Fruit fly (Drosophila melanogaster) whole organism, wandering third instar larva: ENCODE results near the gene Cad99C.

ENCODE experiments used
- Abd-B ChIP-seq: fragments of >200 bp; optimal IDR thresholded peaks from 2 replicates; lab custom pipeline; 2017; ENCODE audit warnings: missing biosample characterization, missing genetic modification characterization
- Jra ChIP-seq: sonication (Bioruptor generic); optimal IDR thresholded peaks from 2 replicates; lab custom pipeline; 2016; ENCODE audit warnings: missing biosample characterization, missing genetic modification characterization
- Myc ChIP-seq: fragments of >200 bp; optimal IDR thresholded peaks from 2 replicates; lab custom pipeline; 2017
- br ChIP-seq: fragments of 200-800 bp; sonication (Bioruptor generic); optimal IDR thresholded peaks from 2 replicates; lab custom pipeline; 2016; ENCODE audit warnings: missing biosample characterization, missing genetic modification characterization
- dl ChIP-seq, 2 experiments: fragments of 175-275, 200-275 bp in 1 of 2; fragments of 200-275 bp in 1 of 2; sonication (Bioruptor generic); optimal IDR thresholded peaks; lab custom pipeline; 2018; ENCODE audit warnings: mild to moderate bottlenecking in 2 of 2, missing biosample characterization in 2 of 2, missing genetic modification characterization in 2 of 2, moderate library complexity in 2 of 2; ENCODE audit not compliant: partially characterized antibody in 2 of 2, insufficient read depth in 1 of 2
- pan ChIP-seq: fragments of >200 bp; optimal IDR thresholded peaks from 2 replicates; lab custom pipeline; 2017

dm6 chr3R:29867895-29868294 is 26.4 kb downstream of the Cad99C start:
- TF ChIP-seq pan (lab: Kevin White, UChicago): no peak
- no peak for TF ChIP-seq Abd-B (GFP tag; lab: Kevin White, UChicago)
- no peak for TF ChIP-seq br (GFP tag; lab: Kevin White, UChicago)
- TF ChIP-seq Jra (GFP tag; lab: Kevin White, UChicago): no peak
- no peak for TF ChIP-seq dl (GFP tag; optimal IDR thresholded peaks at IDR 0.05; lab: Kevin White, UChicago; ENCODE audit: insufficient read depth in 1 of 2, partially characterized antibody in 2 of 2)
- no peak for TF ChIP-seq Myc
